Worm (Caenorhabditis elegans): ENCODE measurements around the gene C18G1.1.

DNA sequence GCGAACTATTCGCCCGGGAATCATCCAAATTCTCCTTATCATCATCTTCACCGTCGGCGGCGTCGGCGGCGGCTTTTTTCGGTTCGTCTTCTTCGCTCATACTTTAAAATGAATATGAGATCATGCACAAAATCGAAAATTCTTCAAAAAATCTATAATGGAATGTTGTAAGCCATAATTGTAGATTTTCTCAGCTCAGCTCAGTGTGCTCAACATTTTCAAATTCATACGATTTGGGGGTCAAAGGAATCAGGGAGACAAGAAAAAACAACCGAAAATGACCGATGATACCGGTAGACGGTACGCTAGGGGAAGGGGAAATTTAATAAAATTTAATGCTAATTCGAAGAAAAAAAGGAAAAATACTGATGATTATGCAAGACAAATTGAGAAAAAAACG lies 40.8 kb downstream of the C18G1.1 start, which contains the start of gene ccep-97:
- TF ChIP-seq unc-130 (GFP tag; optimal IDR thresholded peaks at IDR 0.05) = no peak
- TF ChIP-seq dve-1 (tag; optimal IDR thresholded peaks at IDR 0.05; ENCODE audit: insufficient read depth) = no peak
- no peak for TF ChIP-seq zag-1 (tag; optimal IDR thresholded peaks at IDR 0.05)
- no peak for TF ChIP-seq dmd-8 (GFP tag; IDR thresholded peaks at IDR 0.05)
- no peak for TF ChIP-seq egl-27 (tag; optimal IDR thresholded peaks at IDR 0.05)
- TF ChIP-seq fos-1 (tag; optimal IDR thresholded peaks at IDR 0.05) = no peak
- no peak for TF ChIP-seq ceh-82 (tag; optimal IDR thresholded peaks at IDR 0.05)
- TF ChIP-seq ces-1 (GFP tag; optimal IDR thresholded peaks at IDR 0.05) = no peak
- no peak for TF ChIP-seq nhr-237 (tag; optimal IDR thresholded peaks at IDR 0.05)
- peak; percentile 20 for TF ChIP-seq nhr-28 (tag; optimal IDR thresholded peaks at IDR 0.05)
